Worm (Caenorhabditis elegans) whole organism, early embryonic: ENCODE data around the gene nlp-30.

ENCODE experiments used
- B0310.2 ChIP-seq: sonication (generic microtip); optimal IDR thresholded peaks from 2 replicates; lab custom pipeline; 2016; ENCODE audit warnings: mild to moderate bottlenecking, missing genetic modification characterization, missing compliant biosample characterization
- F13C5.2 ChIP-seq: sonication (generic microtip); optimal IDR thresholded peaks from 2 replicates; lab custom pipeline; 2017; ENCODE audit warnings: mild to moderate bottlenecking, missing genetic modification characterization, inconsistent platforms, missing compliant biosample characterization
- aly-1 ChIP-seq: sonication (generic microtip); optimal IDR thresholded peaks from 2 replicates; lab custom pipeline; 2016; ENCODE audit warnings: missing genetic modification characterization, missing compliant biosample characterization
- ama-1 ChIP-seq: fragments of 150-350 bp; optimal IDR thresholded peaks from 2 replicates; lab custom pipeline; 2014
- ceh-13 ChIP-seq: fragments of 200-800 bp; sonication (Bioruptor generic); optimal IDR thresholded peaks from 2 replicates; lab custom pipeline; 2018; ENCODE audit warnings: mild to moderate bottlenecking, missing genetic modification characterization, missing compliant biosample characterization
- ceh-36 ChIP-seq: sonication (generic microtip); optimal IDR thresholded peaks from 2 replicates; lab custom pipeline; 2016; ENCODE audit warnings: missing genetic modification characterization, inconsistent platforms, missing compliant biosample characterization
- ets-7 ChIP-seq: sonication (generic microtip); optimal IDR thresholded peaks from 2 replicates; lab custom pipeline; 2016; ENCODE audit warnings: missing genotype, missing genetic modification characterization, missing compliant biosample characterization
- flt-1 ChIP-seq: fragments of 200-800 bp; sonication (Bioruptor generic); IDR thresholded peaks from 2 replicates; pipeline ENCODE4 v1.3.6; 2022; ENCODE audit warnings: missing genetic modification characterization, missing compliant biosample characterization
- hmbx-1 ChIP-seq: sonication (generic microtip); optimal IDR thresholded peaks from 2 replicates; lab custom pipeline; 2016; ENCODE audit warnings: mild to moderate bottlenecking, missing genetic modification characterization, missing compliant biosample characterization
- hmg-4 ChIP-seq: fragments of 200-800 bp; sonication (Bioruptor generic); optimal IDR thresholded peaks from 2 replicates; lab custom pipeline; 2018; ENCODE audit warnings: mild to moderate bottlenecking, missing genetic modification characterization, missing compliant biosample characterization
- hnd-1 ChIP-seq: sonication (generic microtip); optimal IDR thresholded peaks from 2 replicates; lab custom pipeline; 2016; ENCODE audit warnings: missing genetic modification characterization, missing compliant biosample characterization
- pes-1 ChIP-seq: fragments of 200-800 bp; sonication (Bioruptor generic); IDR thresholded peaks from 2 replicates; pipeline ENCODE4 v1.3.6; 2022; ENCODE audit warnings: missing genetic modification reagents, missing genetic modification characterization, missing compliant biosample characterization
- scrt-1 ChIP-seq: fragments of 200-800 bp; sonication (Bioruptor generic); IDR thresholded peaks from 2 replicates; pipeline ENCODE4 v1.3.6; 2022; ENCODE audit warnings: missing genetic modification characterization, missing compliant biosample characterization
- sea-1 ChIP-seq: fragments of 200-800 bp; sonication (Bioruptor generic); conservative IDR thresholded peaks from 2 replicates; pipeline ENCODE4 v1.3.6; 2022; ENCODE audit warnings: missing genetic modification characterization, missing compliant biosample characterization
- tbx-11 ChIP-seq: fragments of 200-800 bp; sonication (Bioruptor generic); IDR thresholded peaks from 2 replicates; pipeline ENCODE4 v1.3.6; 2022; ENCODE audit warnings: missing genetic modification characterization, missing compliant biosample characterization
- tbx-37 ChIP-seq: fragments of 200-800 bp; sonication (Bioruptor generic); conservative IDR thresholded peaks from 2 replicates; pipeline ENCODE4 v1.3.6; 2022; ENCODE audit warnings: missing genetic modification reagents, missing genetic modification characterization, missing compliant biosample characterization
- tra-4 ChIP-seq: sonication (generic microtip); optimal IDR thresholded peaks from 2 replicates; lab custom pipeline; 2017; ENCODE audit warnings: missing genetic modification characterization, missing compliant biosample characterization

Gene nlp-30

ce11 chrV:3981680-3982079, at the start of gene nlp-30:
Gene nlp-30 (plus strand): TSS chrV:3981980.
- TF ChIP-seq flt-1 (GFP tag; lab: Robert Waterston, UW): no peak
- no peak for TF ChIP-seq hmbx-1 (tag; lab: Kevin White, UChicago)
- TF ChIP-seq hnd-1 (tag; lab: Kevin White, UChicago): no peak
- TF ChIP-seq tra-4 (tag; lab: Kevin White, UChicago): no peak
- TF ChIP-seq tbx-37 (GFP tag; lab: Robert Waterston, UW): no peak
- TF ChIP-seq aly-1 (tag; lab: Kevin White, UChicago): no peak

ce11 chrV:3935892-3936478, 45.8 kb upstream of the nlp-30 start, which contains the start of gene cyp-35A5:
Gene cyp-35A5 (plus strand): TSS chrV:3936326.
- TF ChIP-seq ceh-13 (GFP tag; lab: Kevin White, UChicago) (no peak), tbx-11 (GFP tag; lab: Robert Waterston, UW) (no peak)

- TF ChIP-seq hmg-4 (GFP tag; lab: Kevin White, UChicago) (no peak), tbx-11 (GFP tag; lab: Robert Waterston, UW) (no peak), aly-1 (tag; lab: Kevin White, UChicago) (no peak), ama-1 (no peak), hnd-1 (tag; lab: Kevin White, UChicago) (no peak), ceh-13 (GFP tag; lab: Kevin White, UChicago) (no peak), ets-7 (tag; lab: Kevin White, UChicago) (no peak), pes-1 (GFP tag; lab: Robert Waterston, UW) (no peak), ceh-36 (tag; lab: Kevin White, UChicago) (no peak), tbx-37 (GFP tag; lab: Robert Waterston, UW) (no peak), tra-4 (tag; lab: Kevin White, UChicago) (no peak), hmbx-1 (tag; lab: Kevin White, UChicago) (no peak)
These were observed 43.0 kb upstream of the nlp-30 start, which contains the start of gene cyp-35B1 for ce11 chrV:3938789-3939188. Gene cyp-35B1 (plus strand): TSS chrV:3939032.

ce11 chrV:3941860-3942259, 39.9 kb upstream of the nlp-30 start, which contains the start of gene cyp-35B2:
Gene cyp-35B2 (plus strand): TSS chrV:3942160.
- TF ChIP-seq tra-4 (tag; lab: Kevin White, UChicago) (no peak), ceh-13 (GFP tag; lab: Kevin White, UChicago) (no peak), hmbx-1 (tag; lab: Kevin White, UChicago) (no peak), hnd-1 (tag; lab: Kevin White, UChicago) (no peak), tbx-37 (GFP tag; lab: Robert Waterston, UW) (no peak), scrt-1 (no peak), sea-1 (no peak), ama-1 (no peak), F13C5.2 (tag; lab: Kevin White, UChicago) (no peak), pes-1 (GFP tag; lab: Robert Waterston, UW) (no peak), B0310.2 (tag; lab: Kevin White, UChicago) (no peak), ets-7 (tag; lab: Kevin White, UChicago) (no peak), aly-1 (tag; lab: Kevin White, UChicago) (no peak), ceh-36 (tag; lab: Kevin White, UChicago) (no peak), flt-1 (GFP tag; lab: Robert Waterston, UW) (no peak), tbx-11 (GFP tag; lab: Robert Waterston, UW) (no peak)

- no peak for TF ChIP-seq hmbx-1 (tag; lab: Kevin White, UChicago)
- TF ChIP-seq aly-1 (tag; lab: Kevin White, UChicago): no peak
- TF ChIP-seq B0310.2 (tag; lab: Kevin White, UChicago): no peak
- no peak for TF ChIP-seq ceh-13 (GFP tag; lab: Kevin White, UChicago)
- TF ChIP-seq tbx-37 (GFP tag; lab: Robert Waterston, UW): no peak
- no peak for TF ChIP-seq hnd-1 (tag; lab: Kevin White, UChicago)
These were observed 38.4 kb upstream of the nlp-30 start for ce11 chrV:3943364-3943763.

ce11 chrV:3945053-3945452, 36.7 kb upstream of the nlp-30 start, which contains the start of gene cyp-35B3:
Gene cyp-35B3 (plus strand): TSS chrV:3945353.
- TF ChIP-seq ceh-13 (GFP tag; lab: Kevin White, UChicago) (no peak), ama-1 (no peak), aly-1 (tag; lab: Kevin White, UChicago) (no peak), flt-1 (GFP tag; lab: Robert Waterston, UW) (no peak), ceh-36 (tag; lab: Kevin White, UChicago) (no peak), hmbx-1 (tag; lab: Kevin White, UChicago) (no peak), pes-1 (GFP tag; lab: Robert Waterston, UW) (no peak), hmg-4 (GFP tag; lab: Kevin White, UChicago) (no peak), tbx-37 (GFP tag; lab: Robert Waterston, UW) (no peak), sea-1 (no peak), hnd-1 (tag; lab: Kevin White, UChicago) (no peak), F13C5.2 (tag; lab: Kevin White, UChicago) (no peak), scrt-1 (no peak), tra-4 (tag; lab: Kevin White, UChicago) (no peak), tbx-11 (GFP tag; lab: Robert Waterston, UW) (no peak), B0310.2 (tag; lab: Kevin White, UChicago) (no peak)

ce11 chrV:3949723-3950122, 32.1 kb upstream of the nlp-30 start, which contains the start of gene dach-1:
Gene dach-1 (plus strand): TSS chrV:3950023.
- TF ChIP-seq sea-1 (no peak), ceh-36 (tag; lab: Kevin White, UChicago) (no peak), B0310.2 (tag; lab: Kevin White, UChicago) (no peak), ets-7 (tag; lab: Kevin White, UChicago) (no peak), pes-1 (GFP tag; lab: Robert Waterston, UW) (no peak), F13C5.2 (tag; lab: Kevin White, UChicago) (no peak), flt-1 (GFP tag; lab: Robert Waterston, UW) (no peak), aly-1 (tag; lab: Kevin White, UChicago) (no peak), tra-4 (tag; lab: Kevin White, UChicago) (no peak), hnd-1 (tag; lab: Kevin White, UChicago) (no peak), tbx-37 (GFP tag; lab: Robert Waterston, UW) (no peak), hmbx-1 (tag; lab: Kevin White, UChicago) (no peak), hmg-4 (GFP tag; lab: Kevin White, UChicago) (no peak), ama-1 (no peak), tbx-11 (GFP tag; lab: Robert Waterston, UW) (no peak), ceh-13 (GFP tag; lab: Kevin White, UChicago) (no peak), scrt-1 (no peak)
